Fruit fly (Drosophila melanogaster) whole organism, wandering third instar larva: ENCODE data around the gene ihog.

Source experiments
- CrebA ChIP-seq: fragments of 200-800 bp; sonication (Bioruptor generic); optimal IDR thresholded peaks from 2 replicates; lab custom pipeline; 2016; ENCODE audit warnings: missing biosample characterization, mild to moderate bottlenecking, missing genetic modification characterization, borderline replicate concordance
- Dif ChIP-seq: fragments of 200-275, 200-300 bp; sonication (Bioruptor generic); optimal IDR thresholded peaks from 2 replicates; lab custom pipeline; 2018; ENCODE audit warnings: missing biosample characterization, missing genetic modification characterization; ENCODE audit not compliant: partially characterized antibody
- OdsH ChIP-seq: fragments of 200-800 bp; sonication (Bioruptor generic); optimal IDR thresholded peaks from 2 replicates; lab custom pipeline; 2016; ENCODE audit warnings: missing biosample characterization, mild to moderate bottlenecking, missing genetic modification characterization
- dmrt93B ChIP-seq: fragments of 200-800 bp; sonication (Bioruptor generic); optimal IDR thresholded peaks from 2 replicates; lab custom pipeline; 2018; ENCODE audit warnings: missing biosample characterization, mild to moderate bottlenecking, missing genetic modification characterization
- foxo ChIP-seq, 2 experiments: fragments of 200-800 bp; sonication (Bioruptor generic); optimal IDR thresholded peaks; 2 replicates in 1 of 2; 3 replicates in 1 of 2; lab custom pipeline; 2016 to 2017; ENCODE audit warnings: missing biosample characterization in 2 of 2, missing genetic modification characterization in 2 of 2
- h ChIP-seq: fragments of 200-800 bp; sonication (Bioruptor generic); optimal IDR thresholded peaks from 3 replicates; lab custom pipeline; 2016; ENCODE audit warnings: missing biosample characterization, mild to moderate bottlenecking, missing genetic modification characterization
- lola ChIP-seq: fragments of >200 bp; optimal IDR thresholded peaks from 2 replicates; lab custom pipeline; 2017; ENCODE audit warnings: missing biosample characterization, missing genetic modification characterization
- pan ChIP-seq: fragments of >200 bp; optimal IDR thresholded peaks from 2 replicates; lab custom pipeline; 2017
- psq ChIP-seq: fragments of 200-800 bp; sonication (Bioruptor generic); optimal IDR thresholded peaks from 3 replicates; lab custom pipeline; 2017; ENCODE audit warnings: missing biosample characterization, mild to moderate bottlenecking, missing genetic modification characterization, moderate library complexity
- sage ChIP-seq: fragments of 200-800 bp; sonication (Bioruptor generic); optimal IDR thresholded peaks from 2 replicates; lab custom pipeline; 2016; ENCODE audit warnings: missing biosample characterization, mild to moderate bottlenecking, missing genetic modification characterization

- TF ChIP-seq lola (GFP tag; lab: Kevin White, UChicago) (no peak), h (GFP tag; lab: Kevin White, UChicago) (peak; percentile 76), CrebA (GFP tag; lab: Kevin White, UChicago) (no peak), OdsH (GFP tag; lab: Kevin White, UChicago) (peak; percentile 44), dmrt93B (GFP tag; lab: Kevin White, UChicago) (no peak), sage (GFP tag; lab: Kevin White, UChicago) (no peak), foxo (GFP tag; optimal IDR thresholded peaks at IDR 0.05; lab: Kevin White, UChicago) (peak in 1 of 2 experiments; percentile 47), psq (GFP tag; lab: Kevin White, UChicago) (peak; percentile 11), pan (lab: Kevin White, UChicago) (no peak), Dif (GFP tag; lab: Kevin White, UChicago) (no peak)
These were observed 19.5 kb upstream of the ihog start for dm6 chr2L:6968013-6968517.
